Worm (Caenorhabditis elegans) whole organism, L1 larva: Measurements from ENCODE around the gene pdhb-1.

ENCODE experiments used
- C04F5.9 ChIP-seq: sonication (generic microtip); optimal IDR thresholded peaks from 2 replicates; lab custom pipeline; 2016; ENCODE audit warnings: missing genetic modification characterization, missing compliant biosample characterization
- C16A3.4 ChIP-seq: fragments of 150-350 bp; optimal IDR thresholded peaks from 2 replicates; lab custom pipeline; 2014; ENCODE audit warnings: missing biosample characterization, missing genetic modification characterization
- F16B12.6 ChIP-seq: fragments of 150-350 bp; optimal IDR thresholded peaks from 2 replicates; lab custom pipeline; 2014; ENCODE audit warnings: missing biosample characterization, missing genetic modification characterization
- Y116A8C.19 ChIP-seq: sonication (generic microtip); optimal IDR thresholded peaks from 2 replicates; lab custom pipeline; 2016; ENCODE audit warnings: missing compliant biosample characterization, missing genetic modification characterization, borderline replicate concordance
- aly-2 ChIP-seq: fragments of 150-350 bp; optimal IDR thresholded peaks from 2 replicates; lab custom pipeline; 2014; ENCODE audit warnings: missing biosample characterization, missing genetic modification characterization
- blmp-1 ChIP-seq: fragments of 150-350 bp; optimal IDR thresholded peaks from 2 replicates; lab custom pipeline; 2014; ENCODE audit warnings: missing biosample characterization, missing genetic modification characterization
- ceh-63 ChIP-seq: fragments of 200-800 bp; sonication (Bioruptor generic); optimal IDR thresholded peaks from 2 replicates; lab custom pipeline; 2018; ENCODE audit warnings: mild to moderate bottlenecking, missing genetic modification characterization, missing compliant biosample characterization
- ceh-82 ChIP-seq, 3 experiments: fragments of 150-350 bp in 1 of 3; sonication (generic microtip) in 2 of 3; optimal IDR thresholded peaks; 2 replicates each; lab custom pipeline; 2014 to 2017; ENCODE audit warnings: missing biosample characterization in 3 of 3, missing genetic modification characterization in 3 of 3
- ceh-88 ChIP-seq: fragments of 200-800 bp; sonication (Bioruptor generic); IDR thresholded peaks from 2 replicates; pipeline ENCODE4 v1.3.6; 2022; ENCODE audit warnings: missing genetic modification characterization, missing compliant biosample characterization
- efl-1 ChIP-seq, 4 experiments: fragments of 150-350 bp; optimal IDR thresholded peaks in 3 of 4; peaks in 1 of 4; 1 replicate in 1 of 4; 2 replicates in 3 of 4; lab custom pipeline; 2014; ENCODE audit warnings: missing biosample characterization in 2 of 4, missing genetic modification characterization in 2 of 4, missing genetic modification reagents in 2 of 4
- egl-27 ChIP-seq, 2 experiments: fragments of 150-350 bp in 1 of 2; sonication (generic microtip); optimal IDR thresholded peaks; 3 replicates each; lab custom pipeline; 2017 to 2018; ENCODE audit warnings: missing biosample characterization in 2 of 2, missing genetic modification characterization in 2 of 2, missing genetic modification reagents in 2 of 2
- fkh-4 ChIP-seq: sonication (generic microtip); optimal IDR thresholded peaks from 2 replicates; lab custom pipeline; 2016; ENCODE audit warnings: missing compliant biosample characterization, missing genetic modification characterization, borderline replicate concordance
- fkh-8 ChIP-seq: sonication (generic microtip); optimal IDR thresholded peaks from 2 replicates; lab custom pipeline; 2016; ENCODE audit warnings: mild to moderate bottlenecking, missing genetic modification characterization, missing compliant biosample characterization
- fos-1 ChIP-seq: fragments of 150-350 bp; optimal IDR thresholded peaks from 2 replicates; lab custom pipeline; 2014; ENCODE audit warnings: missing biosample characterization, missing genetic modification characterization
- grh-1 ChIP-seq: fragments of 200-800 bp; sonication (Bioruptor generic); IDR thresholded peaks from 2 replicates; pipeline ENCODE4 v1.3.6; 2022; ENCODE audit warnings: missing genetic modification reagents, missing genetic modification characterization, missing compliant biosample characterization
- hlh-4 ChIP-seq: sonication (generic microtip); optimal IDR thresholded peaks from 2 replicates; lab custom pipeline; 2016; ENCODE audit warnings: mild to moderate bottlenecking, missing genetic modification characterization, missing compliant biosample characterization
- hpl-2 ChIP-seq: fragments of 150-350 bp; optimal IDR thresholded peaks from 2 replicates; lab custom pipeline; 2014; ENCODE audit warnings: missing biosample characterization, missing genetic modification reagents, missing genetic modification characterization
- lin-13 ChIP-seq: fragments of 150-350 bp; optimal IDR thresholded peaks from 2 replicates; lab custom pipeline; 2014; ENCODE audit warnings: missing biosample characterization, missing genetic modification reagents, missing genetic modification characterization
- lin-14 ChIP-seq: fragments of 200-800 bp; sonication (Bioruptor generic); optimal IDR thresholded peaks from 2 replicates; lab custom pipeline; 2018; ENCODE audit warnings: mild to moderate bottlenecking, missing genetic modification characterization, moderate library complexity, missing compliant biosample characterization
- lin-39 ChIP-seq: fragments of 150-350 bp; optimal IDR thresholded peaks from 2 replicates; lab custom pipeline; 2014; ENCODE audit warnings: missing biosample characterization, missing genetic modification reagents, missing genetic modification characterization
- mab-9 ChIP-seq: fragments of 200-800 bp; sonication (Bioruptor generic); IDR thresholded peaks from 2 replicates; pipeline ENCODE4 v1.3.6; 2022; ENCODE audit warnings: missing genetic modification reagents, missing genetic modification characterization, missing compliant biosample characterization
- mdl-1 ChIP-seq, 2 experiments: fragments of 150-350 bp; optimal IDR thresholded peaks; 2 replicates each; lab custom pipeline; 2014 to 2017; ENCODE audit warnings: missing biosample characterization in 2 of 2, missing genetic modification characterization in 2 of 2, inconsistent platforms in 1 of 2
- mef-2 ChIP-seq: fragments of 150-350 bp; optimal IDR thresholded peaks from 2 replicates; lab custom pipeline; 2014; ENCODE audit warnings: missing biosample characterization, missing genetic modification characterization
- nhr-11 ChIP-seq: fragments of 150-350 bp; optimal IDR thresholded peaks from 2 replicates; lab custom pipeline; 2014; ENCODE audit warnings: missing biosample characterization, missing genetic modification characterization
- nhr-19 ChIP-seq: fragments of 200-800 bp; sonication (Bioruptor generic); conservative IDR thresholded peaks from 2 replicates; pipeline ENCODE4 v1.3.6; 2022; ENCODE audit warnings: missing genetic modification characterization, missing compliant biosample characterization
- nhr-237 ChIP-seq: fragments of 150-350 bp; optimal IDR thresholded peaks from 2 replicates; lab custom pipeline; 2014; ENCODE audit warnings: missing biosample characterization, missing genetic modification characterization
- nhr-28 ChIP-seq: fragments of 150-350 bp; optimal IDR thresholded peaks from 2 replicates; lab custom pipeline; 2014; ENCODE audit warnings: missing biosample characterization, missing genetic modification characterization
- nhr-77 ChIP-seq: fragments of 150-350 bp; optimal IDR thresholded peaks from 2 replicates; lab custom pipeline; 2014; ENCODE audit warnings: missing biosample characterization, missing genetic modification characterization
- nhr-85 ChIP-seq: sonication (generic microtip); peaks from one replicate; lab custom pipeline; 2016; ENCODE audit warnings: missing genetic modification characterization, inconsistent platforms, missing compliant biosample characterization
- pag-3 ChIP-seq: sonication (generic microtip); optimal IDR thresholded peaks from 2 replicates; lab custom pipeline; 2017; ENCODE audit warnings: missing genetic modification characterization, mild to moderate bottlenecking, missing compliant biosample characterization, antibody characterized with exemption, borderline replicate concordance; ENCODE audit not compliant: insufficient read depth
- rnt-1 ChIP-seq: sonication (generic microtip); optimal IDR thresholded peaks from 2 replicates; lab custom pipeline; 2016; ENCODE audit warnings: mild to moderate bottlenecking, missing genetic modification characterization, moderate library complexity, missing compliant biosample characterization
- skn-1 ChIP-seq: fragments of 150-350 bp; optimal IDR thresholded peaks from 2 replicates; lab custom pipeline; 2014; ENCODE audit warnings: missing biosample characterization, missing genetic modification characterization
- tbx-2 ChIP-seq: sonication (generic microtip); optimal IDR thresholded peaks from 2 replicates; lab custom pipeline; 2016; ENCODE audit warnings: missing genetic modification characterization, missing compliant biosample characterization
- unc-130 ChIP-seq: fragments of 150-350 bp; optimal IDR thresholded peaks from 2 replicates; lab custom pipeline; 2017; ENCODE audit warnings: missing biosample characterization, missing genetic modification characterization, inconsistent platforms
- unc-30 ChIP-seq: sonication (generic microtip); optimal IDR thresholded peaks from 2 replicates; lab custom pipeline; 2017; ENCODE audit warnings: missing biosample characterization, missing genetic modification characterization
- unc-86 ChIP-seq: sonication (generic microtip); optimal IDR thresholded peaks from 2 replicates; lab custom pipeline; 2016; ENCODE audit warnings: missing genetic modification characterization, missing compliant biosample characterization
- vab-15 ChIP-seq: sonication (generic microtip); optimal IDR thresholded peaks from 2 replicates; lab custom pipeline; 2017; ENCODE audit warnings: missing genotype, mild to moderate bottlenecking, missing genetic modification characterization, missing compliant biosample characterization
- ztf-11 ChIP-seq, 2 experiments: sonication (generic microtip); optimal IDR thresholded peaks; 2 replicates each; lab custom pipeline; 2016 to 2017; ENCODE audit warnings: missing genetic modification characterization in 2 of 2, missing biosample characterization in 1 of 2, missing compliant biosample characterization in 1 of 2

pdhb-1 gene

DNA sequence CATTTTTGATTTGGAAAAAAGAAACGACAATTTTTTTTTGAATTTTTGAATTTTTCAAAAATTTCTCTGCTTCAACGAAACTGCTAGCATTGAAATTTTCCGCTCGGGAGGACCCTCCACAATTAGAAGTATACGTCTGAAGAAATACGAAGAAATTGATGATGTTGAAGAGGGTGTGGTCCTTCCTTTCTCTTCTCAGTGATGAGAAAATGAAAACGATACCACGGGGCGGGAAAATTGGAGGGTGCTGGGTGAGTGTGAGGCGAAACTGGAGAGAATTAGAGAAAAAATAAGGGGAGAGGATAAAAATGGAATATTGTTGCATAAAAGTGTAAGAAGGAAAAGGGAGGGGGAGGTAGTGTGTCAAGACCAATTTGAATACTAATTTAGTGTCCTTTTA, 47.5 kb upstream of the pdhb-1 start:
- TF ChIP-seq ztf-11 (tag; optimal IDR thresholded peaks at IDR 0.05; lab: Kevin White, UChicago) (no peak), blmp-1 (tag; lab: Kevin White, UChicago) (peak; percentile 90), lin-13 (no peak), grh-1 (no peak), unc-30 (tag; lab: Kevin White, UChicago) (no peak), fkh-8 (tag; lab: Kevin White, UChicago) (no peak), ceh-82 (tag; optimal IDR thresholded peaks at IDR 0.05; lab: Kevin White, UChicago) (peak in 1 of 3 experiments; percentile 16), nhr-85 (tag; lab: Kevin White, UChicago) (peak; percentile 55), nhr-19 (GFP tag; lab: Robert Waterston, UW) (no peak), vab-15 (tag; lab: Kevin White, UChicago) (no peak), tbx-2 (tag; lab: Kevin White, UChicago) (no peak), hlh-4 (tag; lab: Kevin White, UChicago) (no peak), nhr-237 (no peak), lin-14 (GFP tag; lab: Kevin White, UChicago) (peak; percentile 28), pag-3 (no peak), unc-86 (no peak), aly-2 (tag; lab: Kevin White, UChicago) (no peak), F16B12.6 (tag; lab: Kevin White, UChicago) (no peak), unc-130 (tag; lab: Kevin White, UChicago) (no peak), nhr-11 (tag; lab: Kevin White, UChicago) (no peak), nhr-28 (tag; lab: Kevin White, UChicago) (no peak), Y116A8C.19 (no peak), mdl-1 (tag; optimal IDR thresholded peaks at IDR 0.05; lab: Kevin White, UChicago) (no peak), mab-9 (GFP tag; lab: Robert Waterston, UW) (no peak), fkh-4 (tag; lab: Kevin White, UChicago) (no peak), fos-1 (no peak), nhr-77 (no peak), ceh-63 (GFP tag; lab: Kevin White, UChicago) (no peak), C04F5.9 (tag; lab: Kevin White, UChicago) (no peak), mef-2 (tag; lab: Kevin White, UChicago) (no peak), skn-1 (tag; lab: Kevin White, UChicago) (no peak), C16A3.4 (tag; lab: Kevin White, UChicago) (no peak), rnt-1 (tag; lab: Kevin White, UChicago) (no peak), hpl-2 (GFP tag; lab: Kevin White, UChicago) (no peak), ceh-88 (GFP tag; lab: Robert Waterston, UW) (no peak)

DNA sequence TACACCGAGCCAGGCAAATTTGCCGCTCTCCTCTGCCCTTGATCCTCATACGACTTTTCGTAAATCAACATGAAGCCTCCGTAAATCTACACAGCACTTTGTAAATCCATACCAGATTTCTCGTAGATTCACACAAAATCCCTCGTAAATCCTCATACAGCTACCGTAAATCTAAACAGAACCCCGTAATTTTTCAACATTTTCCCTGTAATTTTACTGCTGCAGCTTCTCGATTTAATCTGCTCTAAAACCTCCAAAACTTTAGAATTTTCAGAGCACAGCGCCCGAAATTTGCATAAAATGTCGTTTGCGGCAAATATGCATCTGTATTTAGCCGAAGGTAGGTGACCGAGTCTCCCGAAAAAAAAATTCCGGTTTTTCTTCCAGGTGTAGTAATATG, 44.7 kb upstream of the pdhb-1 start, which contains the start of gene F42A6.1:
Gene F42A6.1 (plus strand): TSS at position 301 of the 400 bp plus-strand sequence.
- TF ChIP-seq efl-1 (optimal IDR thresholded peaks at IDR 0.05; lab: Kevin White, UChicago) (no peak), efl-1 (GFP tag; optimal IDR thresholded peaks at IDR 0.05 in 1 of 2; lab: Kevin White, UChicago) (peak in 1 of 2 experiments; percentile 71), C16A3.4 (tag; lab: Kevin White, UChicago) (no peak), unc-86 (no peak), nhr-85 (tag; lab: Kevin White, UChicago) (peak; percentile 11), lin-14 (GFP tag; lab: Kevin White, UChicago) (no peak)

ce11 chrIV:3363221-3363620, 36.3 kb upstream of the pdhb-1 start, which contains the start of gene Y55H10A.2:
Gene Y55H10A.2, plus strand, starts transcription at chrIV:3363521.
- TF ChIP-seq unc-130 (tag; lab: Kevin White, UChicago) = no peak
- no peak for TF ChIP-seq egl-27 (tag; optimal IDR thresholded peaks at IDR 0.05; lab: Kevin White, UChicago)
- no peak for TF ChIP-seq nhr-28 (tag; lab: Kevin White, UChicago)
- no peak for TF ChIP-seq ceh-82 (tag; optimal IDR thresholded peaks at IDR 0.05; lab: Kevin White, UChicago)
- TF ChIP-seq, all 84 proteins: peak for 0

ce11 chrIV:3363784-3364183, 35.7 kb upstream of the pdhb-1 start:
- no peak for TF ChIP-seq lin-39
- peak; percentile 31 to 46 for TF ChIP-seq efl-1 (optimal IDR thresholded peaks at IDR 0.05; lab: Kevin White, UChicago)
- TF ChIP-seq efl-1 (GFP tag; optimal IDR thresholded peaks at IDR 0.05 in 1 of 2; lab: Kevin White, UChicago) = no peak
- no peak for TF ChIP-seq tbx-2 (tag; lab: Kevin White, UChicago)
